Worm (Caenorhabditis elegans) whole organism, L4 larva: ENCODE results near the gene F18E3.12.

Experiments
- D1046.2 ChIP-seq: fragments of 200-800 bp; sonication (Bioruptor generic); IDR thresholded peaks from 2 replicates; pipeline ENCODE4 v1.3.6; 2022; ENCODE audit warnings: missing genetic modification characterization, missing compliant biosample characterization
- F37D6.2 ChIP-seq: sonication (generic microtip); optimal IDR thresholded peaks from 2 replicates; lab custom pipeline; 2016; ENCODE audit warnings: mild to moderate bottlenecking, missing genetic modification characterization, missing compliant biosample characterization
- F44E2.7 ChIP-seq: fragments of 200-800 bp; sonication (Bioruptor generic); IDR thresholded peaks from 2 replicates; pipeline ENCODE4 v2.1.2; 2022; ENCODE audit warnings: missing genetic modification characterization, missing compliant biosample characterization
- R02D3.7 ChIP-seq: fragments of 150-350 bp; sonication (generic microtip); optimal IDR thresholded peaks from 3 replicates; lab custom pipeline; 2014; ENCODE audit warnings: missing biosample characterization, missing genetic modification characterization
- T20F7.1 ChIP-seq: fragments of 200-800 bp; sonication (Bioruptor generic); optimal IDR thresholded peaks from 2 replicates; lab custom pipeline; 2018; ENCODE audit warnings: mild to moderate bottlenecking, missing genetic modification characterization, missing compliant biosample characterization
- T26A8.4 ChIP-seq: fragments of 200-800 bp; sonication (Bioruptor generic); IDR thresholded peaks from 2 replicates; pipeline ENCODE4 v1.3.6; 2022; ENCODE audit warnings: missing genetic modification characterization, missing compliant biosample characterization
- Y105C5A.15 ChIP-seq: fragments of 200-800 bp; sonication (Bioruptor generic); IDR thresholded peaks from 2 replicates; pipeline ENCODE4 v1.3.6; 2022; ENCODE audit warnings: missing genetic modification characterization, missing compliant biosample characterization
- Y48G9A.11 ChIP-seq: fragments of 200-800 bp; sonication (Bioruptor generic); IDR thresholded peaks from 2 replicates; pipeline ENCODE4 v1.3.6; 2022; ENCODE audit warnings: missing genetic modification reagents, missing genetic modification characterization, missing compliant biosample characterization
- aha-1 ChIP-seq: fragments of 150-350 bp; peaks from one replicate; lab custom pipeline; 2014; ENCODE audit warnings: missing biosample characterization, missing genetic modification characterization
- arid-1 ChIP-seq: fragments of 200-800 bp; sonication (Bioruptor generic); conservative IDR thresholded peaks from 2 replicates; pipeline ENCODE4 v1.3.6; 2022; ENCODE audit warnings: missing genetic modification reagents, missing genetic modification characterization, missing compliant biosample characterization
- ceh-20 ChIP-seq: fragments of 200-800 bp; sonication (Bioruptor generic); IDR thresholded peaks from 2 replicates; pipeline ENCODE4 v1.3.6; 2022; ENCODE audit warnings: missing genetic modification reagents, missing genetic modification characterization, missing compliant biosample characterization
- ceh-44 ChIP-seq: fragments of 200-800 bp; sonication (Bioruptor generic); IDR thresholded peaks from 2 replicates; pipeline ENCODE4 v1.3.6; 2022; ENCODE audit warnings: missing genetic modification reagents, missing genetic modification characterization, missing compliant biosample characterization
- ceh-82 ChIP-seq: sonication (generic microtip); optimal IDR thresholded peaks from 2 replicates; lab custom pipeline; 2017; ENCODE audit warnings: missing biosample characterization, missing genetic modification characterization
- daf-19 ChIP-seq: fragments of 200-800 bp; sonication (Bioruptor generic); conservative IDR thresholded peaks from 2 replicates; pipeline ENCODE4 v1.3.6; 2022; ENCODE audit warnings: missing genetic modification characterization, missing compliant biosample characterization
- daf-8 ChIP-seq: fragments of 200-800 bp; sonication (Bioruptor generic); IDR thresholded peaks from 2 replicates; pipeline ENCODE4 v1.3.6; 2022; ENCODE audit warnings: missing genetic modification characterization, missing compliant biosample characterization
- dmd-6 ChIP-seq: fragments of 200-800 bp; sonication (Bioruptor generic); IDR thresholded peaks from 2 replicates; pipeline ENCODE4 v1.3.6; 2022; ENCODE audit warnings: missing genetic modification reagents, missing genetic modification characterization, missing compliant biosample characterization
- dmd-8 ChIP-seq: fragments of 200-800 bp; sonication (Bioruptor generic); IDR thresholded peaks from 2 replicates; pipeline ENCODE4 v1.3.6; 2022; ENCODE audit warnings: missing genetic modification characterization, missing compliant biosample characterization
- dve-1 ChIP-seq: sonication (generic microtip); optimal IDR thresholded peaks from 2 replicates; lab custom pipeline; 2017; ENCODE audit warnings: antibody characterized with exemption, mild to moderate bottlenecking, missing genetic modification characterization, missing compliant biosample characterization; ENCODE audit not compliant: insufficient read depth
- egl-43 ChIP-seq: fragments of 200-800 bp; sonication (Bioruptor generic); IDR thresholded peaks from 2 replicates; pipeline ENCODE4 v1.3.6; 2022; ENCODE audit warnings: missing genetic modification reagents, missing genetic modification characterization, missing compliant biosample characterization
- fkh-10 ChIP-seq: fragments of 150-350 bp; optimal IDR thresholded peaks from 2 replicates; lab custom pipeline; 2014; ENCODE audit warnings: missing biosample characterization, missing genetic modification reagents, missing genetic modification characterization
- hif-1 ChIP-seq, 2 experiments: sonication (generic microtip); optimal IDR thresholded peaks; 2 replicates each; lab custom pipeline; 2016 to 2017; ENCODE audit warnings: missing compliant biosample characterization in 2 of 2, missing genetic modification characterization in 2 of 2, missing genetic modification reagents in 2 of 2, missing genotype in 2 of 2, mild to moderate bottlenecking in 1 of 2
- hlh-11 ChIP-seq: fragments of 200-800 bp; sonication (Bioruptor generic); optimal IDR thresholded peaks from 2 replicates; lab custom pipeline; 2018; ENCODE audit warnings: mild to moderate bottlenecking, missing genetic modification characterization, missing compliant biosample characterization
- hlh-30 ChIP-seq: sonication (generic microtip); optimal IDR thresholded peaks from 2 replicates; lab custom pipeline; 2017; ENCODE audit warnings: antibody characterized with exemption, mild to moderate bottlenecking, missing genetic modification characterization, missing compliant biosample characterization; ENCODE audit not compliant: insufficient read depth
- hmg-1.1 ChIP-seq: fragments of 200-800 bp; sonication (Bioruptor generic); IDR thresholded peaks from 2 replicates; pipeline ENCODE4 v1.3.6; 2022; ENCODE audit warnings: missing genetic modification reagents, missing genetic modification characterization, missing compliant biosample characterization
- jun-1 ChIP-seq: fragments of 150-350 bp; optimal IDR thresholded peaks from 2 replicates; lab custom pipeline; 2014; ENCODE audit warnings: missing biosample characterization, missing genetic modification reagents, missing genetic modification characterization
- lin-1 ChIP-seq: fragments of 200-800 bp; sonication (Bioruptor generic); IDR thresholded peaks from 2 replicates; pipeline ENCODE4 v1.3.6; 2022; ENCODE audit warnings: missing genetic modification reagents, missing genetic modification characterization, missing compliant biosample characterization
- lin-13 ChIP-seq: fragments of 150-350 bp; optimal IDR thresholded peaks from 2 replicates; lab custom pipeline; 2014; ENCODE audit warnings: missing biosample characterization, missing genetic modification reagents, missing genetic modification characterization
- lin-15B ChIP-seq: fragments of 150-350 bp; sonication (generic microtip); optimal IDR thresholded peaks from 3 replicates; lab custom pipeline; 2014; ENCODE audit warnings: missing biosample characterization, missing genetic modification characterization
- lin-29 ChIP-seq: fragments of 200-800 bp; sonication (Bioruptor generic); IDR thresholded peaks from 2 replicates; pipeline ENCODE4 v1.3.6; 2022; ENCODE audit warnings: missing genetic modification reagents, missing genetic modification characterization, missing compliant biosample characterization
- lin-38 ChIP-seq: fragments of 200-800 bp; sonication (Bioruptor generic); IDR thresholded peaks from 2 replicates; pipeline ENCODE4 v1.3.6; 2022; ENCODE audit warnings: missing genetic modification reagents, missing genetic modification characterization, missing compliant biosample characterization
- lsy-2 ChIP-seq, 2 experiments: fragments of 150-350 bp in 1 of 2; sonication (generic microtip) in 1 of 2; optimal IDR thresholded peaks; 2 replicates each; lab custom pipeline; 2014 to 2017; ENCODE audit warnings: missing biosample characterization in 2 of 2, missing genetic modification characterization in 2 of 2
- madf-5 ChIP-seq, 2 experiments: fragments of 200-800 bp; sonication (Bioruptor generic); IDR thresholded peaks; 2 replicates each; pipeline ENCODE4 v1.3.6; 2022; ENCODE audit warnings: missing compliant biosample characterization in 2 of 2, missing genetic modification characterization in 2 of 2
- madf-9 ChIP-seq: fragments of 200-800 bp; sonication (Bioruptor generic); conservative IDR thresholded peaks from 2 replicates; pipeline ENCODE4 v1.3.6; 2022; ENCODE audit warnings: missing genetic modification reagents, missing genetic modification characterization, missing compliant biosample characterization
- mdl-1 ChIP-seq, 2 experiments: fragments of 150-350 bp in 1 of 2; sonication (generic microtip) in 1 of 2; optimal IDR thresholded peaks; 2 replicates each; lab custom pipeline; 2014 to 2017; ENCODE audit warnings: missing biosample characterization in 2 of 2, missing genetic modification characterization in 2 of 2
- mdt-29 ChIP-seq: fragments of 200-800 bp; sonication (Bioruptor generic); IDR thresholded peaks from 2 replicates; pipeline ENCODE4 v1.3.6; 2022; ENCODE audit warnings: missing genetic modification reagents, missing genetic modification characterization, missing compliant biosample characterization
- mxl-3 ChIP-seq: fragments of 200-800 bp; sonication (Bioruptor generic); optimal IDR thresholded peaks from 2 replicates; lab custom pipeline; 2018; ENCODE audit warnings: mild to moderate bottlenecking, missing genetic modification characterization, missing compliant biosample characterization
- nhr-41 ChIP-seq: fragments of 200-800 bp; sonication (Bioruptor generic); IDR thresholded peaks from 2 replicates; pipeline ENCODE4 v1.3.6; 2022; ENCODE audit warnings: missing genetic modification reagents, missing genetic modification characterization, missing compliant biosample characterization
- nhr-42 ChIP-seq: fragments of 200-800 bp; sonication (Bioruptor generic); IDR thresholded peaks from 2 replicates; pipeline ENCODE4 v1.3.6; 2022; ENCODE audit warnings: missing genetic modification characterization, missing compliant biosample characterization
- nhr-76 ChIP-seq: fragments of 150-350 bp; optimal IDR thresholded peaks from 2 replicates; lab custom pipeline; 2014; ENCODE audit warnings: missing biosample characterization, missing genetic modification characterization
- nhr-77 ChIP-seq: fragments of 150-350 bp; optimal IDR thresholded peaks from 2 replicates; lab custom pipeline; 2014; ENCODE audit warnings: missing biosample characterization, missing genetic modification characterization
- pha-4 ChIP-seq, 2 experiments: fragments of 150-350 bp in 1 of 2; fragments of 200-800 bp in 1 of 2; sonication (Bioruptor generic) in 1 of 2; IDR thresholded peaks in 1 of 2; optimal IDR thresholded peaks in 1 of 2; 2 replicates each; pipeline versions ENCODE4 v1.3.6 to Lab custom; 2014 to 2022; ENCODE audit warnings: missing genetic modification characterization in 2 of 2, missing genetic modification reagents in 2 of 2, missing biosample characterization in 1 of 2, missing compliant biosample characterization in 1 of 2
- rbr-2 ChIP-seq: sonication (generic microtip); optimal IDR thresholded peaks from 2 replicates; lab custom pipeline; 2016; ENCODE audit warnings: missing genotype, missing genetic modification characterization, missing compliant biosample characterization
- snpc-1.2 ChIP-seq: fragments of 200-800 bp; sonication (Bioruptor generic); IDR thresholded peaks from 2 replicates; pipeline ENCODE4 v1.3.6; 2022; ENCODE audit warnings: missing genetic modification reagents, missing genetic modification characterization, missing compliant biosample characterization
- spr-1 ChIP-seq: sonication (generic microtip); optimal IDR thresholded peaks from 2 replicates; lab custom pipeline; 2016; ENCODE audit warnings: mild to moderate bottlenecking, missing genetic modification characterization, missing compliant biosample characterization
- tag-97 ChIP-seq: fragments of 200-800 bp; sonication (Bioruptor generic); IDR thresholded peaks from 2 replicates; pipeline ENCODE4 v1.3.6; 2022; ENCODE audit warnings: missing genetic modification characterization, missing compliant biosample characterization
- unc-130 ChIP-seq: sonication (generic microtip); optimal IDR thresholded peaks from 2 replicates; lab custom pipeline; 2016; ENCODE audit warnings: missing genetic modification reagents, missing genetic modification characterization, missing compliant biosample characterization
- unc-39 ChIP-seq: sonication (generic microtip); optimal IDR thresholded peaks from 2 replicates; lab custom pipeline; 2017; ENCODE audit warnings: missing biosample characterization, missing genetic modification characterization
- unc-62 ChIP-seq, 3 experiments: fragments of 150-350 bp in 1 of 3; sonication (generic microtip); optimal IDR thresholded peaks in 2 of 3; peaks in 1 of 3; 1 replicate in 1 of 3; 2 replicates in 2 of 3; lab custom pipeline; 2014 to 2017; ENCODE audit warnings: missing biosample characterization in 3 of 3, missing genetic modification characterization in 3 of 3, missing genetic modification reagents in 3 of 3, missing genotype in 1 of 3
- zfp-3 ChIP-seq: fragments of 200-800 bp; sonication (Bioruptor generic); conservative IDR thresholded peaks from 2 replicates; pipeline ENCODE4 v1.3.6; 2022; ENCODE audit warnings: missing genetic modification reagents, missing genetic modification characterization, missing compliant biosample characterization
- zip-2 ChIP-seq: fragments of 150-350 bp; optimal IDR thresholded peaks from 2 replicates; lab custom pipeline; 2014; ENCODE audit warnings: missing biosample characterization, missing genetic modification characterization

F18E3.12 gene

ce11 chrV:7434805-7435363, 20.1 kb downstream of the F18E3.12 start (continued):
- TF ChIP-seq zip-2 (tag; lab: Kevin White, UChicago) (no peak), mxl-3 (peak; percentile 63), madf-9 (GFP tag; lab: Robert Waterston, UW) (no peak), dmd-8 (no peak), snpc-1.2 (GFP tag; lab: Robert Waterston, UW) (no peak), lin-29 (no peak), tag-97 (GFP tag; lab: Robert Waterston, UW) (no peak), madf-5 (GFP tag; IDR thresholded peaks at IDR 0.05; lab: Robert Waterston, UW) (no peak), pha-4 (GFP tag; IDR thresholded peaks at IDR 0.05; lab: Robert Waterston, UW) (no peak), pha-4 (tag; optimal IDR thresholded peaks at IDR 0.05; lab: Kevin White, UChicago) (peak; percentile 2), unc-39 (no peak), lsy-2 (tag; optimal IDR thresholded peaks at IDR 0.05; lab: Kevin White, UChicago) (peak in 1 of 2 experiments; percentile 68), F44E2.7 (GFP tag; lab: Robert Waterston, UW) (no peak), lin-15B (tag; lab: Kevin White, UChicago) (no peak), T26A8.4 (GFP tag; lab: Robert Waterston, UW) (peak; percentile 11; the same call in 1 of the 2 replicates), ceh-20 (GFP tag; lab: Robert Waterston, UW) (peak; percentile 50; the same call in 1 of the 2 replicates), unc-62 (GFP tag; optimal IDR thresholded peaks at IDR 0.05 in 1 of 2; lab: Kevin White, UChicago) (peak in 1 of 2 experiments; percentile 78), unc-62 (tag; optimal IDR thresholded peaks at IDR 0.05; lab: Kevin White, UChicago) (no peak), lin-38 (GFP tag; lab: Robert Waterston, UW) (no peak), zfp-3 (GFP tag; lab: Robert Waterston, UW) (0 out of 2 replicates have a peak, but pooled peaks have one; percentile 28), unc-130 (no peak), nhr-77 (peak; percentile 52), Y48G9A.11 (GFP tag; lab: Robert Waterston, UW) (no peak), jun-1 (tag; lab: Kevin White, UChicago) (no peak), Y105C5A.15 (GFP tag; lab: Robert Waterston, UW) (no peak), R02D3.7 (tag; lab: Kevin White, UChicago) (no peak), spr-1 (tag; lab: Kevin White, UChicago) (no peak), hlh-11 (tag; lab: Kevin White, UChicago) (peak; percentile 79), fkh-10 (GFP tag; lab: Kevin White, UChicago) (no peak), mdl-1 (tag; optimal IDR thresholded peaks at IDR 0.05; lab: Kevin White, UChicago) (peak in 1 of 2 experiments; percentile 89), hif-1 (tag; optimal IDR thresholded peaks at IDR 0.05; lab: Kevin White, UChicago) (peak in 1 of 2 experiments; percentile 10), hmg-1.1 (GFP tag; lab: Robert Waterston, UW) (no peak; the same call in 1 of the 2 replicates), arid-1 (GFP tag; lab: Robert Waterston, UW) (no peak), nhr-42 (GFP tag; lab: Robert Waterston, UW) (no peak), mdt-29 (GFP tag; lab: Robert Waterston, UW) (no peak), F37D6.2 (tag; lab: Kevin White, UChicago) (no peak), lin-1 (GFP tag; lab: Robert Waterston, UW) (no peak), aha-1 (tag; lab: Kevin White, UChicago) (no peak), T20F7.1 (GFP tag; lab: Kevin White, UChicago) (no peak), D1046.2 (GFP tag; lab: Robert Waterston, UW) (no peak), nhr-76 (tag; lab: Kevin White, UChicago) (no peak), rbr-2 (no peak), nhr-41 (GFP tag; lab: Robert Waterston, UW) (no peak), hlh-30 (tag; lab: Kevin White, UChicago) (peak; percentile 87), lin-13 (GFP tag; lab: Kevin White, UChicago) (no peak), dmd-6 (GFP tag; lab: Robert Waterston, UW) (peak; percentile 78), daf-8 (no peak), ceh-82 (tag; lab: Kevin White, UChicago) (no peak), daf-19 (no peak), egl-43 (GFP tag; lab: Robert Waterston, UW) (no peak), ceh-44 (GFP tag; lab: Robert Waterston, UW) (no peak), dve-1 (peak; percentile 64)
